Worm (Caenorhabditis elegans) whole organism, L1 larva: ENCODE measurements around the gene tbx-43.
A peak's percentile ranks its signal among the peaks of the same experiment; 100 is the strongest.

Source experiments
- C04F5.9 ChIP-seq: sonication (generic microtip); optimal IDR thresholded peaks from 2 replicates; lab custom pipeline; 2016; ENCODE audit warnings: missing genetic modification characterization, missing compliant biosample characterization
- C16A3.4 ChIP-seq: fragments of 150-350 bp; optimal IDR thresholded peaks from 2 replicates; lab custom pipeline; 2014; ENCODE audit warnings: missing biosample characterization, missing genetic modification characterization
- F16B12.6 ChIP-seq: fragments of 150-350 bp; optimal IDR thresholded peaks from 2 replicates; lab custom pipeline; 2014; ENCODE audit warnings: missing biosample characterization, missing genetic modification characterization
- Y116A8C.19 ChIP-seq: sonication (generic microtip); optimal IDR thresholded peaks from 2 replicates; lab custom pipeline; 2016; ENCODE audit warnings: missing compliant biosample characterization, missing genetic modification characterization, borderline replicate concordance
- aha-1 ChIP-seq: fragments of 150-350 bp; optimal IDR thresholded peaks from 2 replicates; lab custom pipeline; 2014; ENCODE audit warnings: missing biosample characterization, missing genetic modification characterization
- aly-2 ChIP-seq: fragments of 150-350 bp; optimal IDR thresholded peaks from 2 replicates; lab custom pipeline; 2014; ENCODE audit warnings: missing biosample characterization, missing genetic modification characterization
- ama-1 ChIP-seq: fragments of 150-350 bp; optimal IDR thresholded peaks from 2 replicates; lab custom pipeline; 2014
- ceh-82 ChIP-seq, 3 experiments: fragments of 150-350 bp in 1 of 3; sonication (generic microtip) in 2 of 3; optimal IDR thresholded peaks; 2 replicates each; lab custom pipeline; 2014 to 2017; ENCODE audit warnings: missing biosample characterization in 3 of 3, missing genetic modification characterization in 3 of 3
- ceh-88 ChIP-seq: fragments of 200-800 bp; sonication (Bioruptor generic); IDR thresholded peaks from 2 replicates; pipeline ENCODE4 v1.3.6; 2022; ENCODE audit warnings: missing genetic modification characterization, missing compliant biosample characterization
- ces-1 ChIP-seq: fragments of 150-350 bp; optimal IDR thresholded peaks from 2 replicates; lab custom pipeline; 2014; ENCODE audit warnings: missing biosample characterization, missing genetic modification reagents, missing genetic modification characterization
- dpl-1 ChIP-seq, 3 experiments: fragments of 150-350 bp in 2 of 3; sonication (generic microtip) in 1 of 3; optimal IDR thresholded peaks; 2 replicates each; lab custom pipeline; 2014 to 2017; ENCODE audit warnings: missing biosample characterization in 3 of 3, missing genetic modification characterization in 3 of 3, missing genetic modification reagents in 3 of 3
- efl-1 ChIP-seq, 4 experiments: fragments of 150-350 bp; optimal IDR thresholded peaks in 3 of 4; peaks in 1 of 4; 1 replicate in 1 of 4; 2 replicates in 3 of 4; lab custom pipeline; 2014; ENCODE audit warnings: missing biosample characterization in 2 of 4, missing genetic modification characterization in 2 of 4, missing genetic modification reagents in 2 of 4
- efl-3 ChIP-seq: fragments of 200-800 bp; sonication (Bioruptor generic); optimal IDR thresholded peaks from 2 replicates; lab custom pipeline; 2018; ENCODE audit warnings: mild to moderate bottlenecking, missing genetic modification characterization, missing compliant biosample characterization
- egl-27 ChIP-seq, 2 experiments: fragments of 150-350 bp in 1 of 2; sonication (generic microtip); optimal IDR thresholded peaks; 3 replicates each; lab custom pipeline; 2017 to 2018; ENCODE audit warnings: missing biosample characterization in 2 of 2, missing genetic modification characterization in 2 of 2, missing genetic modification reagents in 2 of 2
- ets-5 ChIP-seq: fragments of 200-800 bp; sonication (Bioruptor generic); IDR thresholded peaks from 2 replicates; pipeline ENCODE4 v1.3.6; 2022; ENCODE audit warnings: missing genetic modification characterization, missing compliant biosample characterization
- fkh-4 ChIP-seq: sonication (generic microtip); optimal IDR thresholded peaks from 2 replicates; lab custom pipeline; 2016; ENCODE audit warnings: missing compliant biosample characterization, missing genetic modification characterization, borderline replicate concordance
- hlh-17 ChIP-seq: fragments of 200-800 bp; sonication (Bioruptor generic); optimal IDR thresholded peaks from 2 replicates; lab custom pipeline; 2018; ENCODE audit warnings: missing genetic modification characterization, mild to moderate bottlenecking, missing compliant biosample characterization, moderate library complexity, borderline replicate concordance
- irx-1 ChIP-seq: sonication (generic microtip); optimal IDR thresholded peaks from 2 replicates; lab custom pipeline; 2016; ENCODE audit warnings: missing genetic modification characterization, missing compliant biosample characterization
- jun-1 ChIP-seq: fragments of 150-350 bp; optimal IDR thresholded peaks from 2 replicates; lab custom pipeline; 2014; ENCODE audit warnings: missing biosample characterization, missing genetic modification reagents, missing genetic modification characterization
- lin-13 ChIP-seq: fragments of 150-350 bp; optimal IDR thresholded peaks from 2 replicates; lab custom pipeline; 2014; ENCODE audit warnings: missing biosample characterization, missing genetic modification reagents, missing genetic modification characterization
- lin-14 ChIP-seq: fragments of 200-800 bp; sonication (Bioruptor generic); optimal IDR thresholded peaks from 2 replicates; lab custom pipeline; 2018; ENCODE audit warnings: mild to moderate bottlenecking, missing genetic modification characterization, moderate library complexity, missing compliant biosample characterization
- lin-35 ChIP-seq, 2 experiments: fragments of 150-350 bp; optimal IDR thresholded peaks; 2 replicates each; lab custom pipeline; 2014; ENCODE audit warnings: missing biosample characterization in 2 of 2, missing genetic modification characterization in 2 of 2, missing genetic modification reagents in 2 of 2
- lin-39 ChIP-seq: fragments of 150-350 bp; optimal IDR thresholded peaks from 2 replicates; lab custom pipeline; 2014; ENCODE audit warnings: missing biosample characterization, missing genetic modification reagents, missing genetic modification characterization
- lsy-2 ChIP-seq, 2 experiments: fragments of 150-350 bp; optimal IDR thresholded peaks; 2 replicates each; lab custom pipeline; 2014; ENCODE audit warnings: missing biosample characterization in 2 of 2, missing genetic modification characterization in 2 of 2
- nhr-11 ChIP-seq: fragments of 150-350 bp; optimal IDR thresholded peaks from 2 replicates; lab custom pipeline; 2014; ENCODE audit warnings: missing biosample characterization, missing genetic modification characterization
- nhr-19 ChIP-seq: fragments of 200-800 bp; sonication (Bioruptor generic); conservative IDR thresholded peaks from 2 replicates; pipeline ENCODE4 v1.3.6; 2022; ENCODE audit warnings: missing genetic modification characterization, missing compliant biosample characterization
- nhr-20 ChIP-seq: sonication (generic microtip); optimal IDR thresholded peaks from 2 replicates; lab custom pipeline; 2016; ENCODE audit warnings: mild to moderate bottlenecking, missing genetic modification characterization, missing compliant biosample characterization
- nhr-237 ChIP-seq: fragments of 150-350 bp; optimal IDR thresholded peaks from 2 replicates; lab custom pipeline; 2014; ENCODE audit warnings: missing biosample characterization, missing genetic modification characterization
- nhr-28 ChIP-seq: fragments of 150-350 bp; optimal IDR thresholded peaks from 2 replicates; lab custom pipeline; 2014; ENCODE audit warnings: missing biosample characterization, missing genetic modification characterization
- nhr-47 ChIP-seq: sonication (generic microtip); optimal IDR thresholded peaks from 2 replicates; lab custom pipeline; 2016; ENCODE audit warnings: mild to moderate bottlenecking, missing genetic modification characterization, moderate library complexity, missing compliant biosample characterization
- nhr-71 ChIP-seq: sonication (generic microtip); optimal IDR thresholded peaks from 2 replicates; lab custom pipeline; 2016; ENCODE audit warnings: mild to moderate bottlenecking, missing genetic modification characterization, moderate library complexity, missing compliant biosample characterization
- nhr-85 ChIP-seq: sonication (generic microtip); peaks from one replicate; lab custom pipeline; 2016; ENCODE audit warnings: missing genetic modification characterization, inconsistent platforms, missing compliant biosample characterization
- pag-3 ChIP-seq: sonication (generic microtip); optimal IDR thresholded peaks from 2 replicates; lab custom pipeline; 2017; ENCODE audit warnings: missing genetic modification characterization, mild to moderate bottlenecking, missing compliant biosample characterization, antibody characterized with exemption, borderline replicate concordance; ENCODE audit not compliant: insufficient read depth
- pqm-1 ChIP-seq: sonication (generic microtip); optimal IDR thresholded peaks from 3 replicates; lab custom pipeline; 2017; ENCODE audit warnings: missing biosample characterization, missing genetic modification characterization
- skn-1 ChIP-seq: fragments of 150-350 bp; optimal IDR thresholded peaks from 2 replicates; lab custom pipeline; 2014; ENCODE audit warnings: missing biosample characterization, missing genetic modification characterization
- snu-23 ChIP-seq: sonication (generic microtip); optimal IDR thresholded peaks from 2 replicates; lab custom pipeline; 2016; ENCODE audit warnings: missing genetic modification characterization, missing compliant biosample characterization
- sox-4 ChIP-seq: sonication (generic microtip); optimal IDR thresholded peaks from 2 replicates; lab custom pipeline; 2016; ENCODE audit warnings: missing genetic modification characterization, missing compliant biosample characterization
- sptf-1 ChIP-seq: fragments of 150-350 bp; optimal IDR thresholded peaks from 2 replicates; lab custom pipeline; 2014; ENCODE audit warnings: missing biosample characterization, missing genetic modification characterization
- sup-37 ChIP-seq: fragments of 200-800 bp; sonication (Bioruptor generic); optimal IDR thresholded peaks from 2 replicates; lab custom pipeline; 2018; ENCODE audit warnings: mild to moderate bottlenecking, missing genetic modification characterization, missing compliant biosample characterization
- swsn-7 ChIP-seq: sonication (generic microtip); optimal IDR thresholded peaks from 2 replicates; lab custom pipeline; 2016; ENCODE audit warnings: missing genetic modification characterization, missing compliant biosample characterization
- unc-30 ChIP-seq: sonication (generic microtip); optimal IDR thresholded peaks from 2 replicates; lab custom pipeline; 2017; ENCODE audit warnings: missing biosample characterization, missing genetic modification characterization
- unc-62 ChIP-seq: fragments of 150-350 bp; optimal IDR thresholded peaks from 2 replicates; lab custom pipeline; 2014; ENCODE audit warnings: missing biosample characterization, missing genetic modification reagents, missing genetic modification characterization
- xbp-1 ChIP-seq: sonication (generic microtip); optimal IDR thresholded peaks from 2 replicates; lab custom pipeline; 2016; ENCODE audit warnings: missing genetic modification characterization, missing compliant biosample characterization
- zip-4 ChIP-seq: fragments of 200-800 bp; sonication (Bioruptor generic); optimal IDR thresholded peaks from 2 replicates; lab custom pipeline; 2018; ENCODE audit warnings: mild to moderate bottlenecking, missing genetic modification characterization, moderate library complexity, missing compliant biosample characterization
- ztf-4 ChIP-seq: fragments of 150-350 bp; optimal IDR thresholded peaks from 2 replicates; lab custom pipeline; 2014; ENCODE audit warnings: missing biosample characterization, missing genetic modification characterization

The tbx-43 gene

ce11 chrIII:1819049-1819597, 49.2 kb upstream of the tbx-43 start (continued):
- TF ChIP-seq nhr-237 (tag; lab: Kevin White, UChicago) (no peak), pqm-1 (tag; lab: Kevin White, UChicago) (no peak), snu-23 (GFP tag; lab: Kevin White, UChicago) (peak; percentile 62), efl-3 (GFP tag; lab: Kevin White, UChicago) (no peak), egl-27 (tag; optimal IDR thresholded peaks at IDR 0.05; lab: Kevin White, UChicago) (no peak), jun-1 (tag; lab: Kevin White, UChicago) (no peak), zip-4 (GFP tag; lab: Kevin White, UChicago) (no peak), Y116A8C.19 (tag; lab: Kevin White, UChicago) (no peak), nhr-28 (tag; lab: Kevin White, UChicago) (no peak), C16A3.4 (tag; lab: Kevin White, UChicago) (no peak), xbp-1 (tag; lab: Kevin White, UChicago) (no peak), nhr-47 (tag; lab: Kevin White, UChicago) (peak; percentile 19), ceh-88 (GFP tag; lab: Robert Waterston, UW) (no peak), swsn-7 (tag; lab: Kevin White, UChicago) (peak; percentile 29), unc-62 (GFP tag; lab: Kevin White, UChicago) (no peak), C04F5.9 (tag; lab: Kevin White, UChicago) (no peak), irx-1 (tag; lab: Kevin White, UChicago) (no peak), sox-4 (no peak), sptf-1 (tag; lab: Kevin White, UChicago) (no peak), hlh-17 (no peak), lin-39 (tag; lab: Kevin White, UChicago) (no peak), unc-30 (no peak), lin-35 (GFP tag; optimal IDR thresholded peaks at IDR 0.05; lab: Kevin White, UChicago) (peak in 1 of 2 experiments; percentile 12), F16B12.6 (tag; lab: Kevin White, UChicago) (no peak), ama-1 (lab: Kevin White, UChicago) (no peak), nhr-20 (tag; lab: Kevin White, UChicago) (peak; percentile 3), nhr-85 (tag; lab: Kevin White, UChicago) (peak; percentile 57), sup-37 (GFP tag; lab: Kevin White, UChicago) (no peak), fkh-4 (tag; lab: Kevin White, UChicago) (no peak), lin-14 (GFP tag; lab: Kevin White, UChicago) (peak; percentile 91), nhr-19 (0 out of 2 replicates have a peak, but pooled peaks have one; percentile 5), aly-2 (no peak), aha-1 (no peak), ceh-82 (tag; optimal IDR thresholded peaks at IDR 0.05; lab: Kevin White, UChicago) (peak in 1 of 3 experiments; percentile 33), ztf-4 (tag; lab: Kevin White, UChicago) (no peak)

- TF ChIP-seq lin-14 (GFP tag; lab: Kevin White, UChicago): peak; percentile 32
- peak; percentile 21 for TF ChIP-seq nhr-71 (tag; lab: Kevin White, UChicago)
- TF ChIP-seq dpl-1 (GFP tag; optimal IDR thresholded peaks at IDR 0.05; lab: Kevin White, UChicago): no peak
- TF ChIP-seq hlh-17: no peak
- no peak for TF ChIP-seq lin-13
- no peak for TF ChIP-seq ces-1 (GFP tag; lab: Kevin White, UChicago)
- TF ChIP-seq nhr-85 (tag; lab: Kevin White, UChicago): peak; percentile 83
- TF ChIP-seq efl-1 (optimal IDR thresholded peaks at IDR 0.05; lab: Kevin White, UChicago): no peak
- TF ChIP-seq efl-1 (GFP tag; optimal IDR thresholded peaks at IDR 0.05 in 1 of 2; lab: Kevin White, UChicago): peak in 1 of 2 experiments; percentile 84
- TF ChIP-seq snu-23 (GFP tag; lab: Kevin White, UChicago): peak; percentile 23
- TF ChIP-seq lsy-2 (tag; optimal IDR thresholded peaks at IDR 0.05; lab: Kevin White, UChicago): peak; percentile 8 to 85
- TF ChIP-seq nhr-28 (tag; lab: Kevin White, UChicago): no peak
- no peak for TF ChIP-seq skn-1 (tag; lab: Kevin White, UChicago)
- no peak for TF ChIP-seq nhr-11 (tag; lab: Kevin White, UChicago)
- no peak for TF ChIP-seq pag-3 (tag; lab: Kevin White, UChicago)
- TF ChIP-seq ets-5 (GFP tag; lab: Robert Waterston, UW): no peak
These were observed 48.2 kb upstream of the tbx-43 start, which contains the start of gene clp-4 for ce11 chrIII:1818001-1818655. TSS of gene clp-4 (minus strand) at chrIII:1818323.
